Comparison of ENCODE assay signal across 2 fruit fly cellular contexts in the genomic region with DNA sequence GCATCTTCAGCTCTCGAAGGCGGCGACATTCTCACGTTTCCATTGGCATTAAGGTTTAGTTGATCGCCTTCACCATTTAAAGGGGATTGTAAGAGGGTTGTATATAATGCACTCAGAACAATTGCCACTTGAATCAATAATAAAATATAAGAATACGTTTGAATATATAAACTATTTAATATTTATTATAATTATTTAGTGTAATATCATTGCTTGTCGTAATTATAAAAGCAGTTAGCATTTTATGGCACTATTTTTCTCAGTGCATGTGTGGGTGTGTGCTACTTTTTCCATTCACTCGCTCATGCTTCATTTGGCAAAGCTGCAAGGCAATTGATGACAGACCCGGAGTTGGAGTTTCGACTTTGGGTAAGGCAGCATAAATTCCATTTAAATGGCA.
A peak's percentile ranks its signal among the peaks of the same experiment; 100 is the strongest.
TF ChIP-seq lines count a peak whose summit lies in the region.

No protein-coding gene starts in this region.

TF ChIP-seq in whole organism, embryonic, 481 proteins besides CTCF, POLR2A, EP300 and RAD21 (continued from another document and continues in another):
- no peak for TF ChIP-seq ash1 (GFP tag; optimal IDR thresholded peaks at IDR 0.05; lab: Kevin White, UChicago)
- TF ChIP-seq Atf3 (GFP tag; optimal IDR thresholded peaks at IDR 0.05; lab: Kevin White, UChicago) = no peak
- TF ChIP-seq Chrac-16 (GFP tag; optimal IDR thresholded peaks at IDR 0.05; lab: Kevin White, UChicago) = no peak
- TF ChIP-seq CG11504 (tag; optimal IDR thresholded peaks at IDR 0.05; lab: Kevin White, UChicago) = peak; percentile 23
- peak; percentile 14 for TF ChIP-seq unpg (GFP tag; optimal IDR thresholded peaks at IDR 0.05; lab: Kevin White, UChicago)
- TF ChIP-seq wor (GFP tag; IDR thresholded peaks at IDR 0.05; lab: Robert Waterston, UW) = no peak
- TF ChIP-seq dmrt99B (tag; optimal IDR thresholded peaks at IDR 0.05; lab: Kevin White, UChicago) = peak; percentile 7
- 0 out of 2 replicates have a peak, but pooled peaks have one; percentile 36 for TF ChIP-seq ttk (GFP tag; IDR thresholded peaks at IDR 0.05; lab: Robert Waterston, UW)
- peak; percentile 29 for TF ChIP-seq CG18262 (tag; optimal IDR thresholded peaks at IDR 0.05; lab: Kevin White, UChicago)
- TF ChIP-seq Opbp (GFP tag; IDR thresholded peaks at IDR 0.05; lab: Robert Waterston, UW; ENCODE audit: partially characterized antibody) = no peak
- no peak for TF ChIP-seq knrl (GFP tag; IDR thresholded peaks at IDR 0.05; lab: Robert Waterston, UW; ENCODE audit: partially characterized antibody)
- no peak for TF ChIP-seq CG8478 (optimal IDR thresholded peaks at IDR 0.05; lab: Kevin White, UChicago)
- TF ChIP-seq Abd-B (GFP tag; optimal IDR thresholded peaks at IDR 0.05; lab: Kevin White, UChicago) = no peak
- TF ChIP-seq CG17361 (GFP tag; IDR thresholded peaks at IDR 0.05; lab: Robert Waterston, UW) = 0 out of 3 replicates have a peak, but pooled peaks have one; percentile 19
- TF ChIP-seq D (optimal IDR thresholded peaks at IDR 0.05; lab: Kevin White, UChicago) = no peak
- TF ChIP-seq D (GFP tag; optimal IDR thresholded peaks at IDR 0.05; lab: Kevin White, UChicago) = no peak
- no peak for TF ChIP-seq CG11695 (GFP tag; IDR thresholded peaks at IDR 0.05; lab: Robert Waterston, UW)
- no peak for TF ChIP-seq Doc3 (GFP tag; IDR thresholded peaks at IDR 0.05; lab: Robert Waterston, UW; ENCODE audit: partially characterized antibody)
- TF ChIP-seq gem (tag; optimal IDR thresholded peaks at IDR 0.05; lab: Kevin White, UChicago) = peak; percentile 35
- TF ChIP-seq YL-1 (GFP tag; optimal IDR thresholded peaks at IDR 0.05; lab: Kevin White, UChicago) = no peak
- no peak for TF ChIP-seq CG34422 (GFP tag; IDR thresholded peaks at IDR 0.05; lab: Robert Waterston, UW)
- TF ChIP-seq HmgZ (tag; optimal IDR thresholded peaks at IDR 0.05; lab: Kevin White, UChicago) = no peak
- no peak for TF ChIP-seq wek (GFP tag; optimal IDR thresholded peaks at IDR 0.05; lab: Kevin White, UChicago)
- no peak for TF ChIP-seq stwl (tag; optimal IDR thresholded peaks at IDR 0.05; lab: Kevin White, UChicago)
- 0 out of 2 replicates have a peak, but pooled peaks have one; percentile 8 for TF ChIP-seq ara (GFP tag; IDR thresholded peaks at IDR 0.05; lab: Robert Waterston, UW)
- TF ChIP-seq z (GFP tag; IDR thresholded peaks at IDR 0.05; lab: Robert Waterston, UW) = no peak
- TF ChIP-seq CG7928 (GFP tag; optimal IDR thresholded peaks at IDR 0.05; lab: Kevin White, UChicago) = no peak
- TF ChIP-seq slou (GFP tag; optimal IDR thresholded peaks at IDR 0.05; lab: Kevin White, UChicago) = no peak
- TF ChIP-seq CG14050 (GFP tag; IDR thresholded peaks at IDR 0.05; lab: Robert Waterston, UW) = no peak
- no peak for TF ChIP-seq CG4730 (GFP tag; IDR thresholded peaks at IDR 0.05; lab: Robert Waterston, UW)
- TF ChIP-seq Bdp1 (GFP tag; optimal IDR thresholded peaks at IDR 0.05; lab: Kevin White, UChicago) = no peak
- TF ChIP-seq NC2β (GFP tag; optimal IDR thresholded peaks at IDR 0.05; lab: Kevin White, UChicago) = no peak
- TF ChIP-seq Ptx1 (GFP tag; IDR thresholded peaks at IDR 0.05; lab: Robert Waterston, UW) = peak; percentile 48; the same call in 1 of the 2 replicates
- no peak for TF ChIP-seq CG9932 (GFP tag; IDR thresholded peaks at IDR 0.05; lab: Robert Waterston, UW)
- TF ChIP-seq Med (GFP tag; lab: Kevin White, UChicago) = no peak
- no peak for TF ChIP-seq CG10654 (GFP tag; optimal IDR thresholded peaks at IDR 0.05; lab: Kevin White, UChicago)
- TF ChIP-seq zf30C (GFP tag; optimal IDR thresholded peaks at IDR 0.05; lab: Kevin White, UChicago) = no peak
- no peak for TF ChIP-seq CG8924 (tag; optimal IDR thresholded peaks at IDR 0.05; lab: Kevin White, UChicago)
- TF ChIP-seq Taf1 (GFP tag; IDR thresholded peaks at IDR 0.05; lab: Robert Waterston, UW) = no peak
- no peak for TF ChIP-seq Gsc (GFP tag; IDR thresholded peaks at IDR 0.05; lab: Robert Waterston, UW)
- 0 out of 2 replicates have a peak, but pooled peaks have one; percentile 22 for TF ChIP-seq Ada2b (GFP tag; IDR thresholded peaks at IDR 0.05; lab: Robert Waterston, UW)
- TF ChIP-seq CG33557 (GFP tag; optimal IDR thresholded peaks at IDR 0.05; lab: Kevin White, UChicago) = no peak
- peak; percentile 10 for TF ChIP-seq phol (tag; optimal IDR thresholded peaks at IDR 0.05; lab: Kevin White, UChicago)
- TF ChIP-seq kay (GFP tag; optimal IDR thresholded peaks at IDR 0.05; lab: Kevin White, UChicago) = no peak
- no peak for TF ChIP-seq vvl (GFP tag; IDR thresholded peaks at IDR 0.05; lab: Robert Waterston, UW)
- TF ChIP-seq E2f1 (GFP tag; IDR thresholded peaks at IDR 0.05; lab: Robert Waterston, UW) = 0 out of 2 replicates have a peak, but pooled peaks have one; percentile 8
- 0 out of 2 replicates have a peak, but pooled peaks have one; percentile 36 for TF ChIP-seq CG31441 (GFP tag; IDR thresholded peaks at IDR 0.05; lab: Robert Waterston, UW)
- no peak for TF ChIP-seq eyg (GFP tag; optimal IDR thresholded peaks at IDR 0.05; lab: Kevin White, UChicago)
- TF ChIP-seq CG13296 (GFP tag; optimal IDR thresholded peaks at IDR 0.05; lab: Kevin White, UChicago) = no peak
- no peak for TF ChIP-seq pfk (GFP tag; optimal IDR thresholded peaks at IDR 0.05; lab: Kevin White, UChicago)
- TF ChIP-seq tx (GFP tag; optimal IDR thresholded peaks at IDR 0.05; lab: Kevin White, UChicago) = no peak
- no peak for TF ChIP-seq CG15514 (GFP tag; optimal IDR thresholded peaks at IDR 0.05; lab: Kevin White, UChicago)
- no peak for TF ChIP-seq her (GFP tag; optimal IDR thresholded peaks at IDR 0.05; lab: Kevin White, UChicago)
- TF ChIP-seq Sox102F (GFP tag; optimal IDR thresholded peaks at IDR 0.05; lab: Kevin White, UChicago) = peak; percentile 28
- no peak for TF ChIP-seq slbo (GFP tag; IDR thresholded peaks at IDR 0.05; lab: Robert Waterston, UW)
- TF ChIP-seq yki (optimal IDR thresholded peaks at IDR 0.05; lab: Kevin White, UChicago) = no peak
- no peak for TF ChIP-seq rib (GFP tag; IDR thresholded peaks at IDR 0.05; lab: Robert Waterston, UW)
- TF ChIP-seq sisA (GFP tag; IDR thresholded peaks at IDR 0.05; lab: Robert Waterston, UW) = 0 out of 2 replicates have a peak, but pooled peaks have one; percentile 14
- no peak for TF ChIP-seq CG15011 (GFP tag; optimal IDR thresholded peaks at IDR 0.05; lab: Kevin White, UChicago)
- no peak for TF ChIP-seq tap (tag; optimal IDR thresholded peaks at IDR 0.05; lab: Kevin White, UChicago)
- TF ChIP-seq row (GFP tag; IDR thresholded peaks at IDR 0.05; lab: Robert Waterston, UW) = peak; percentile 15; the same call in 1 of the 3 replicates
- no peak for TF ChIP-seq CG13894 (tag; optimal IDR thresholded peaks at IDR 0.05; lab: Kevin White, UChicago)
- no peak for TF ChIP-seq onecut (GFP tag; IDR thresholded peaks at IDR 0.05; lab: Robert Waterston, UW)
- TF ChIP-seq fu2 (GFP tag; optimal IDR thresholded peaks at IDR 0.05; lab: Kevin White, UChicago) = no peak
- TF ChIP-seq mirr (GFP tag; optimal IDR thresholded peaks at IDR 0.05; lab: Kevin White, UChicago) = no peak

TF ChIP-seq in whole organism, prepupa, 60 proteins besides CTCF, POLR2A, EP300 and RAD21 (continued from another document):
- peak; percentile 75 for TF ChIP-seq dsx (GFP tag; optimal IDR thresholded peaks at IDR 0.05; lab: Kevin White, UChicago; ENCODE audit: poor library complexity, severe bottlenecking)
- TF ChIP-seq CG4318 (GFP tag; optimal IDR thresholded peaks at IDR 0.05; lab: Kevin White, UChicago) = peak; percentile 66
- no peak for TF ChIP-seq Hr38 (GFP tag; optimal IDR thresholded peaks at IDR 0.05; lab: Kevin White, UChicago)
- peak; percentile 82 for TF ChIP-seq CG15336 (GFP tag; IDR thresholded peaks at IDR 0.05; lab: Robert Waterston, UW)
- no peak for TF ChIP-seq Blimp-1 (GFP tag; optimal IDR thresholded peaks at IDR 0.05; lab: Kevin White, UChicago)
- peak; percentile 72 for TF ChIP-seq OdsH (GFP tag; optimal IDR thresholded peaks at IDR 0.05; lab: Kevin White, UChicago)
- peak; percentile 31 for TF ChIP-seq Sox15 (GFP tag; optimal IDR thresholded peaks at IDR 0.05; lab: Kevin White, UChicago)
- TF ChIP-seq CG3032 (tag; optimal IDR thresholded peaks at IDR 0.05; lab: Kevin White, UChicago) = peak; percentile 72
- TF ChIP-seq pdm3 (GFP tag; optimal IDR thresholded peaks at IDR 0.05; lab: Kevin White, UChicago) = peak; percentile 26
- peak; percentile 37 for TF ChIP-seq esn (GFP tag; optimal IDR thresholded peaks at IDR 0.05; lab: Kevin White, UChicago)
- TF ChIP-seq salr (GFP tag; optimal IDR thresholded peaks at IDR 0.05; lab: Kevin White, UChicago) = peak; percentile 23 to 57
- TF ChIP-seq fd59A (GFP tag; optimal IDR thresholded peaks at IDR 0.05; lab: Kevin White, UChicago) = peak; percentile 62
- no peak for TF ChIP-seq vri (GFP tag; optimal IDR thresholded peaks at IDR 0.05; lab: Kevin White, UChicago)
- peak; percentile 7 for TF ChIP-seq CG1621 (tag; optimal IDR thresholded peaks at IDR 0.05; lab: Kevin White, UChicago)
- TF ChIP-seq Lpt (GFP tag; optimal IDR thresholded peaks at IDR 0.05; lab: Kevin White, UChicago) = no peak
- peak; percentile 52 for TF ChIP-seq CG6792 (GFP tag; optimal IDR thresholded peaks at IDR 0.05; lab: Kevin White, UChicago)
- TF ChIP-seq fkh (GFP tag; optimal IDR thresholded peaks at IDR 0.05; lab: Kevin White, UChicago) = no peak
- peak; percentile 84 for TF ChIP-seq CG8119 (GFP tag; IDR thresholded peaks at IDR 0.05; lab: Robert Waterston, UW)
- no peak for TF ChIP-seq Eip75B (GFP tag; optimal IDR thresholded peaks at IDR 0.05; lab: Kevin White, UChicago)
- peak; percentile 47 for TF ChIP-seq CG11294 (GFP tag; IDR thresholded peaks at IDR 0.05; lab: Robert Waterston, UW)
- TF ChIP-seq CG9139 (GFP tag; optimal IDR thresholded peaks at IDR 0.05; lab: Kevin White, UChicago) = peak; percentile 33
- TF ChIP-seq Eip93F (GFP tag; optimal IDR thresholded peaks at IDR 0.05; lab: Kevin White, UChicago) = no peak
- TF ChIP-seq cyc (GFP tag; optimal IDR thresholded peaks at IDR 0.05; lab: Kevin White, UChicago) = no peak
- TF ChIP-seq Hr4 (GFP tag; optimal IDR thresholded peaks at IDR 0.05; lab: Kevin White, UChicago) = peak; percentile 61
- no peak for TF ChIP-seq CG31627 (GFP tag; optimal IDR thresholded peaks at IDR 0.05; lab: Kevin White, UChicago)
- peak; percentile 45 for TF ChIP-seq svp (GFP tag; lab: Kevin White, UChicago)
- peak; percentile 33 for TF ChIP-seq CG3919 (GFP tag; optimal IDR thresholded peaks at IDR 0.05; lab: Kevin White, UChicago)
- TF ChIP-seq CG11902 (GFP tag; optimal IDR thresholded peaks at IDR 0.05; lab: Kevin White, UChicago) = no peak
- no peak for TF ChIP-seq Sox102F (GFP tag; optimal IDR thresholded peaks at IDR 0.05; lab: Kevin White, UChicago)
- TF ChIP-seq net (GFP tag; optimal IDR thresholded peaks at IDR 0.05; lab: Kevin White, UChicago) = peak; percentile 39
- TF ChIP-seq CG8632 (GFP tag; optimal IDR thresholded peaks at IDR 0.05; lab: Kevin White, UChicago) = peak; percentile 58
- peak; percentile 7 for TF ChIP-seq topi (GFP tag; optimal IDR thresholded peaks at IDR 0.05; lab: Kevin White, UChicago)
- TF ChIP-seq CG6163 (GFP tag; IDR thresholded peaks at IDR 0.05; lab: Robert Waterston, UW) = peak; percentile 83
- TF ChIP-seq CG34406 (GFP tag; optimal IDR thresholded peaks at IDR 0.05; lab: Kevin White, UChicago) = peak; percentile 59
- no peak for TF ChIP-seq CG8319 (GFP tag; optimal IDR thresholded peaks at IDR 0.05; lab: Kevin White, UChicago)
- peak; percentile 42 for TF ChIP-seq CG7368 (GFP tag; optimal IDR thresholded peaks at IDR 0.05; lab: Kevin White, UChicago)
- no peak for TF ChIP-seq CG6854 (GFP tag; optimal IDR thresholded peaks at IDR 0.05; lab: Kevin White, UChicago)
